Worm (Caenorhabditis elegans) whole organism, L4/young adult: ENCODE results near the gene R02F11.1.
A peak's percentile ranks its signal among the peaks of the same experiment; 100 is the strongest.

Experiments
- dao-5 ChIP-seq: sonication (generic microtip); optimal IDR thresholded peaks from 2 replicates; lab custom pipeline; 2016; ENCODE audit warnings: missing genotype, missing genetic modification characterization, moderate library complexity, missing compliant biosample characterization
- him-1 ChIP-seq: sonication (generic microtip); optimal IDR thresholded peaks from 2 replicates; lab custom pipeline; 2016; ENCODE audit warnings: missing genotype, missing genetic modification reagents, missing genetic modification characterization, missing compliant biosample characterization

- TF ChIP-seq him-1 (tag; lab: Kevin White, UChicago) (peak; percentile 0), dao-5 (tag; lab: Kevin White, UChicago) (no peak)
Observed at ce11 chrV:4823683-4824391, 22.9 kb downstream of the R02F11.1 start.
